Worm (Caenorhabditis elegans) whole organism, L2 larva: Measurements from ENCODE around the gene T04C12.1.
A peak's percentile ranks its signal among the peaks of the same experiment; 100 is the strongest.

Source experiments
- C34F6.9 ChIP-seq: fragments of 150-350 bp; optimal IDR thresholded peaks from 2 replicates; lab custom pipeline; 2014; ENCODE audit warnings: missing biosample characterization, missing genetic modification characterization
- F13H6.1 ChIP-seq: sonication (generic microtip); optimal IDR thresholded peaks from 2 replicates; lab custom pipeline; 2016; ENCODE audit warnings: missing genetic modification characterization, missing compliant biosample characterization
- Y55F3AM.14 ChIP-seq: fragments of 200-800 bp; sonication (Bioruptor generic); optimal IDR thresholded peaks from 2 replicates; lab custom pipeline; 2018; ENCODE audit warnings: mild to moderate bottlenecking, missing genetic modification characterization, missing compliant biosample characterization
- ZK546.5 ChIP-seq: sonication (generic microtip); optimal IDR thresholded peaks from 2 replicates; lab custom pipeline; 2017; ENCODE audit warnings: missing biosample characterization, missing genetic modification characterization
- alr-1 ChIP-seq: fragments of 150-350 bp; optimal IDR thresholded peaks from 2 replicates; lab custom pipeline; 2014; ENCODE audit warnings: missing biosample characterization, missing genetic modification characterization
- aly-2 ChIP-seq: fragments of 150-350 bp; optimal IDR thresholded peaks from 2 replicates; lab custom pipeline; 2014; ENCODE audit warnings: missing biosample characterization, missing genetic modification characterization
- blmp-1 ChIP-seq: sonication (generic microtip); optimal IDR thresholded peaks from 2 replicates; lab custom pipeline; 2017; ENCODE audit warnings: missing genetic modification characterization, mild to moderate bottlenecking, missing compliant biosample characterization, antibody characterized with exemption, moderate library complexity; ENCODE audit not compliant: insufficient read depth
- ceh-16 ChIP-seq: fragments of 150-350 bp; optimal IDR thresholded peaks from 2 replicates; lab custom pipeline; 2014; ENCODE audit warnings: missing biosample characterization, missing genetic modification characterization
- crh-2 ChIP-seq: sonication (generic microtip); optimal IDR thresholded peaks from 2 replicates; lab custom pipeline; 2017; ENCODE audit warnings: missing biosample characterization, missing genetic modification characterization
- egl-27 ChIP-seq: sonication (generic microtip); optimal IDR thresholded peaks from 3 replicates; lab custom pipeline; 2017; ENCODE audit warnings: missing biosample characterization, missing genetic modification reagents, missing genetic modification characterization
- elt-3 ChIP-seq: sonication (generic microtip); optimal IDR thresholded peaks from 2 replicates; lab custom pipeline; 2017; ENCODE audit warnings: missing biosample characterization, missing genetic modification characterization
- fos-1 ChIP-seq: fragments of 150-350 bp; optimal IDR thresholded peaks from 2 replicates; lab custom pipeline; 2014; ENCODE audit warnings: missing biosample characterization, missing genetic modification characterization
- gmeb-1 ChIP-seq: fragments of 150-350 bp; optimal IDR thresholded peaks from 2 replicates; lab custom pipeline; 2014; ENCODE audit warnings: missing biosample characterization, missing genetic modification characterization
- lin-11 ChIP-seq: fragments of 150-350 bp; sonication (generic microtip); optimal IDR thresholded peaks from 2 replicates; lab custom pipeline; 2014; ENCODE audit warnings: missing biosample characterization, missing genetic modification characterization, inconsistent platforms, mixed read lengths
- lin-13 ChIP-seq: fragments of 150-350 bp; optimal IDR thresholded peaks from 2 replicates; lab custom pipeline; 2014; ENCODE audit warnings: missing biosample characterization, missing genetic modification reagents, missing genetic modification characterization
- mab-5 ChIP-seq: fragments of 150-350 bp; optimal IDR thresholded peaks from 2 replicates; lab custom pipeline; 2014; ENCODE audit warnings: missing biosample characterization, missing genetic modification characterization
- mbf-1 ChIP-seq: sonication (generic microtip); optimal IDR thresholded peaks from 2 replicates; lab custom pipeline; 2017; ENCODE audit warnings: missing biosample characterization, missing genetic modification characterization
- mdl-1 ChIP-seq, 2 experiments: fragments of 150-350 bp in 1 of 2; sonication (generic microtip) in 1 of 2; optimal IDR thresholded peaks; 2 replicates each; lab custom pipeline; 2017; ENCODE audit warnings: missing biosample characterization in 2 of 2, missing genetic modification characterization in 2 of 2
- nhr-10 ChIP-seq: sonication (generic microtip); optimal IDR thresholded peaks from 2 replicates; lab custom pipeline; 2017; ENCODE audit warnings: missing biosample characterization, missing genetic modification characterization
- nhr-11 ChIP-seq: fragments of 150-350 bp; optimal IDR thresholded peaks from 2 replicates; lab custom pipeline; 2014; ENCODE audit warnings: missing biosample characterization, missing genetic modification characterization
- nhr-129 ChIP-seq: fragments of 150-350 bp; optimal IDR thresholded peaks from 2 replicates; lab custom pipeline; 2014; ENCODE audit warnings: missing biosample characterization, missing genetic modification characterization
- nhr-23 ChIP-seq: fragments of 150-350 bp; optimal IDR thresholded peaks from 2 replicates; lab custom pipeline; 2014; ENCODE audit warnings: missing biosample characterization, missing genetic modification reagents, missing genetic modification characterization
- nhr-237 ChIP-seq: fragments of 150-350 bp; optimal IDR thresholded peaks from 2 replicates; lab custom pipeline; 2014; ENCODE audit warnings: missing biosample characterization, missing genetic modification characterization
- nhr-25 ChIP-seq: fragments of 150-350 bp; sonication (generic microtip); optimal IDR thresholded peaks from 3 replicates; lab custom pipeline; 2014; ENCODE audit warnings: missing biosample characterization, missing genetic modification characterization
- nhr-6 ChIP-seq: fragments of 150-350 bp; optimal IDR thresholded peaks from 2 replicates; lab custom pipeline; 2014; ENCODE audit warnings: missing biosample characterization, missing genetic modification characterization
- nhr-77 ChIP-seq: fragments of 150-350 bp; optimal IDR thresholded peaks from 2 replicates; lab custom pipeline; 2014; ENCODE audit warnings: missing biosample characterization, missing genetic modification characterization
- skn-1 ChIP-seq: sonication (generic microtip); optimal IDR thresholded peaks from 2 replicates; lab custom pipeline; 2017; ENCODE audit warnings: missing biosample characterization, missing genetic modification characterization
- sma-9 ChIP-seq, 2 experiments: fragments of 150-350 bp in 1 of 2; sonication (generic microtip) in 1 of 2; optimal IDR thresholded peaks; 2 replicates each; lab custom pipeline; 2014 to 2016; ENCODE audit warnings: missing genetic modification characterization in 2 of 2, mild to moderate bottlenecking in 1 of 2, missing biosample characterization in 1 of 2, missing compliant biosample characterization in 1 of 2, missing genetic modification reagents in 1 of 2, moderate library complexity in 1 of 2
- unc-39 ChIP-seq: fragments of 150-350 bp; optimal IDR thresholded peaks from 2 replicates; lab custom pipeline; 2014; ENCODE audit warnings: missing biosample characterization, missing genetic modification characterization
- unc-55 ChIP-seq: fragments of 150-350 bp; sonication (generic microtip); optimal IDR thresholded peaks from 3 replicates; lab custom pipeline; 2014; ENCODE audit warnings: missing biosample characterization, missing genetic modification reagents, missing genetic modification characterization
- unc-62 ChIP-seq: fragments of 150-350 bp; optimal IDR thresholded peaks from 2 replicates; lab custom pipeline; 2014; ENCODE audit warnings: missing biosample characterization, missing genetic modification reagents, missing genetic modification characterization
- ztf-1 ChIP-seq: fragments of 200-800 bp; sonication (Bioruptor generic); conservative IDR thresholded peaks from 2 replicates; pipeline ENCODE4 v1.3.6; 2022; ENCODE audit warnings: missing genetic modification characterization, missing compliant biosample characterization
- ztf-11 ChIP-seq: sonication (generic microtip); optimal IDR thresholded peaks from 2 replicates; lab custom pipeline; 2017; ENCODE audit warnings: missing biosample characterization, missing genetic modification characterization

The T04C12.1 gene

DNA sequence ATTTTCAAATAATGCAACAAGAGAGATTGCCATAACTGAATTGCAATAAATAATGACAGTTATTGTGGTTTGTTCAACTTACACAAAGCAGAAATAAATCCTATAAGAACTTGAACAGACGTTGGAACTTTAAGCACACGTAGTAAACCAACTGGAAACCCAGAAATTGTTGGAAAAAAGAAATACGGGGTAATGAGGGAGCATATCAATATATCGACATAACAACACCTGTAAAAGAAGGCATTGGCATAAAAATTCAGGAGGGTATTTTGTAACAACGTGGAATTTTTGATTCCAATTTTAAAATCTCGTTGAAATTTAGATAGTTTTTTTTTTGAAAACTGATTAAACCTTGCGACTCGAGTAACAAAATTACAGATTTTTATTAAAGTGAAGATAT lies 2.6 kb downstream of the T04C12.1 start:
- no peak for TF ChIP-seq nhr-23
- no peak for TF ChIP-seq blmp-1
- no peak for TF ChIP-seq crh-2
- no peak for TF ChIP-seq ztf-11 (tag; lab: Kevin White, UChicago)
- TF ChIP-seq nhr-237 (tag; lab: Kevin White, UChicago), result no peak
- TF ChIP-seq Y55F3AM.14 (GFP tag; lab: Kevin White, UChicago), result no peak
- no peak for TF ChIP-seq C34F6.9 (tag; lab: Kevin White, UChicago)
- TF ChIP-seq ZK546.5 (tag; lab: Kevin White, UChicago), result no peak
- TF ChIP-seq nhr-11 (tag; lab: Kevin White, UChicago), result no peak

DNA sequence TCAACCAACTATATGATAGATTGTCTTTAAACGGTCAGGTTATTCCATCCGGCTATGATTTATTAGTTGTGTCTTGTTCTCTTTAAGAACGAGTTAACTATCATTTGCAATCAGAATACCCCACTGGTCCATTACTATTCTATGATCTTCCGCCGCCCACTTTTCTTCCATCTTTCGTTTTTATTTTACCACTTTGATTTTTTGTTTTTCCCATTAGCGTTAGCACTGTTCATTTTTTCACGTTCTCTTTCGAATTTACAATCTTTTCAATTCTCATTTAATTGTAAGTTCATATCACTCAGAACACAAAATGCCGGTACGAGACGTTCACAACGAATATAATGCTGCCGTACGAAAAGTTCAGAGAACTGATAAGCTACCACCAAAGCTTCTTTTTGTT lies 5.2 kb downstream of the T04C12.1 start, which contains the start of gene T04C12.7:
Gene T04C12.7, plus strand, starts transcription at position 301 of the 400 bp plus-strand sequence.
- TF ChIP-seq mbf-1 (tag; lab: Kevin White, UChicago) (no peak), elt-3 (tag; lab: Kevin White, UChicago) (no peak), ztf-1 (no peak), ceh-16 (tag; lab: Kevin White, UChicago) (no peak)
- TF ChIP-seq, all 48 proteins: peak for 0

DNA sequence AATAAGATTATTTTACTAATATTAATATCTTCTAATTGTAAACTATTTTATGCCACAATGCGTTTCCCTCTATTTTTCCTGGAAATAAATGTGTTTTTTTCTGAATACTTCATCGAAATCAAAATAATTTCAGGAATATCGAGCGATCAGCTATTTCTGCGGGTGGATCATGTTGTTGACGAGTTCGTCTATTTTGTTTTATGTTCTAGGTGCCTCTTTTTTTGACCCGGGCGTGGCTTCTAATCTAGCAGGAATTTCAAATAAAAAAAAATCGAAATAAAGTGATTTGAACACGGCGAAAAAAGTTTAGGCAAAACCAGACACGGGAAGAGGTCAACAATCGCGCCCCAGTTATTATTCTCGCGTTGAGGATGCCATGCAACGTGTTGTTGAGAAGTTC lies 7.1 kb downstream of the T04C12.1 start, which contains the start of gene T04C12.33:
Gene T04C12.33, plus strand, starts transcription at position 301 of the 400 bp plus-strand sequence.
- no peak for TF ChIP-seq nhr-23
- no peak for TF ChIP-seq nhr-25 (tag; lab: Kevin White, UChicago)
- no peak for TF ChIP-seq egl-27 (tag; lab: Kevin White, UChicago)
- TF ChIP-seq sma-9 (GFP tag; optimal IDR thresholded peaks at IDR 0.05; lab: Kevin White, UChicago), result no peak
- TF ChIP-seq sma-9 (tag; optimal IDR thresholded peaks at IDR 0.05; lab: Kevin White, UChicago), result no peak
- no peak for TF ChIP-seq unc-39 (tag; lab: Kevin White, UChicago)
- TF ChIP-seq unc-62 (GFP tag; lab: Kevin White, UChicago), result no peak

DNA sequence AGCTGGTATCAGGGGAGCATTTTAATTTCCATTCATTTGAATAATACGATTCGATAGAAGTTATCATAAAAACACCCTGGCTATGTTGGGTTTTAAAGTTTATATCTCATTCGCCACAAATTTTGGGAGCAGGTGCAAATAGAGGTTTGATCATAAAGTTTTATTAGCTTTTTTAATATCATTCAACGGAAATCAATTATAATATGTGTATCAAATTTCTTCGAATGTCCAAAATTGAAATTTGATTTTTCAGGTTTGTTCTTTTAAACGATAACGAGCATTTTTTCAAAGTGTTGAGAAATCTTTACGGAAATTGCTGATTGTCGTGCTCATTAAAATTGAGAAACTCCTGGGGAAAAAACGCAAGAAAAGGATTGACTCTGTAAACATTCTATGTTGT lies 10.4 kb downstream of the T04C12.1 start, which contains the start of gene srh-74:
Gene srh-74, minus strand, starts transcription at position 101 of the 400 bp plus-strand sequence.
- no peak for TF ChIP-seq lin-11
- no peak for TF ChIP-seq F13H6.1
- no peak for TF ChIP-seq nhr-10 (tag; lab: Kevin White, UChicago)
- no peak for TF ChIP-seq mdl-1 (tag; optimal IDR thresholded peaks at IDR 0.05; lab: Kevin White, UChicago)
- TF ChIP-seq nhr-6, result no peak

DNA sequence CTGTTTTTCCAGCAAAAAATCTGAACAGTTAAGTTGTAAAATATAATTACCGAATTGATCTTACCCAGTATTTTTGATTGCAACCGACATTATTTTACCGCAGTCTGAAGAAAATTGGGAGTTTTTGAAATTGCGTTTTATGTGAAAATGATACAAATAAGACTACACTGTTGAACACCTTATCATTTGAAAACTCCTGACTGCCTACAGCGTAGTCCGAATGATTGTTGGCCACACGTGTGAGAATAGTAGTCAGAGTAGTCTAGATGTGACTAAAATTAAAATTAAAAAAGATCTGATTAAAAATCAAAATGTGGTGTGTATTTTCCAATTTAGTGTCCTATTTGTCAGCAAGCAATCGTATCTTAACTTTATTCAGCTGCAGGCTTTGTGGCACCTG lies 12.3 kb downstream of the T04C12.1 start, which contains the start of gene dhs-18:
Gene dhs-18, minus strand, starts transcription at position 104 of the 400 bp plus-strand sequence.
- TF ChIP-seq lin-11 (no peak), crh-2 (peak; percentile 26), sma-9 (GFP tag; optimal IDR thresholded peaks at IDR 0.05; lab: Kevin White, UChicago) (peak; percentile 30), sma-9 (tag; optimal IDR thresholded peaks at IDR 0.05; lab: Kevin White, UChicago) (no peak)

DNA sequence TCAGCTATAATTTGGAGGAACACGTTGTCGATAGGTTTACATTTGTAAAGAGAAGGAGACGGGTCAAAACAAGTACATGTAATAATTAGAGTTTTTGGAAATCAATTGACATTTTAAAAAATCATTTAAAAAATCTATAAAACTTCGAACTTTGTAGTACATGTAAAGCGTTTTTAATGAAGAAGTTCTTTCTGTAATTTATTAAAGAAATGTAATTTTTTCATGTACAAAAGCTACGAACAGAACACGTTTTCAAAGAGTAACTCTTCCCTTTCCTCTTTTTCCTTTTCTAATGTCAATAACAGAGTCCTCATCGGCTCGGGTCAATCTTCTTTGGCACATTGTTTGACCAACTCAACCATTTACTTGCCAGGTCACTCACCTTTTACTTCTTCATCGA lies 15.3 kb downstream of the T04C12.1 start, which contains the start of gene C45B11.6:
Gene C45B11.6, plus strand, starts transcription at position 301 of the 400 bp plus-strand sequence.
- TF ChIP-seq nhr-77 (no peak), nhr-237 (tag; lab: Kevin White, UChicago) (no peak), alr-1 (tag; lab: Kevin White, UChicago) (no peak), nhr-25 (tag; lab: Kevin White, UChicago) (no peak), skn-1 (tag; lab: Kevin White, UChicago) (no peak), unc-55 (no peak), mab-5 (no peak), gmeb-1 (tag; lab: Kevin White, UChicago) (no peak), ceh-16 (tag; lab: Kevin White, UChicago) (no peak), lin-13 (GFP tag; lab: Kevin White, UChicago) (no peak), blmp-1 (no peak)
- TF ChIP-seq, all 48 proteins: peak for 0

DNA sequence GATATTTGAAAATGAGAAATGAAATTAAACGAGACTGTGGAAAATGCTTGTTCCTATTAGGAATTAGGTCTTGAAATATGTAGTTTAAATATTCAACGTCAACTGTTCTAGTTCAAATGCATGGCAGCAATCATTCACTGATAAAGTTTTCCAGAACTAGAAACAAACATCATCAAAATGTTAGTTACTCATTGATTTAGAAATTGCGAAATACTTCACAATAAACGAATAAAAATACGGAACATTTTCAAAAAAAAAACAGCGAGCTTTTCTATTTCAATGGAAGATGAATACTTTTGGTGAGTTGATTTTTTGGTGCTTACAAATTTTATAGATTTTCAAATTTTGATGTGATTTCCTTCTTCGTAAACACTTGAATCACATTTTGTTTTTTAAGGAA lies 16.5 kb downstream of the T04C12.1 start, which contains the start of gene C45B11.2:
Gene C45B11.2, plus strand, starts transcription at position 173 of the 400 bp plus-strand sequence.
- TF ChIP-seq aly-2 (tag; lab: Kevin White, UChicago) (no peak), nhr-129 (tag; lab: Kevin White, UChicago) (peak; percentile 52), fos-1 (peak; percentile 37)
